Fruit fly (Drosophila melanogaster) Kc167 (cell line): ENCODE data around the gene FoxK.

Experiments used
- Myc ChIP-seq: fragments of >200 bp; optimal IDR thresholded peaks from 2 replicates; lab custom pipeline; 2017; ENCODE audit warnings: missing external identifiers
- Sin3A ChIP-seq: fragments of >200 bp; optimal IDR thresholded peaks from 2 replicates; lab custom pipeline; 2018; ENCODE audit warnings: missing external identifiers
- h ChIP-seq: fragments of >200 bp; optimal IDR thresholded peaks from 3 replicates; lab custom pipeline; 2018; ENCODE audit warnings: missing external identifiers
- psq ChIP-seq: fragments of >200 bp; optimal IDR thresholded peaks from 2 replicates; lab custom pipeline; 2017; ENCODE audit warnings: missing external identifiers

DNA sequence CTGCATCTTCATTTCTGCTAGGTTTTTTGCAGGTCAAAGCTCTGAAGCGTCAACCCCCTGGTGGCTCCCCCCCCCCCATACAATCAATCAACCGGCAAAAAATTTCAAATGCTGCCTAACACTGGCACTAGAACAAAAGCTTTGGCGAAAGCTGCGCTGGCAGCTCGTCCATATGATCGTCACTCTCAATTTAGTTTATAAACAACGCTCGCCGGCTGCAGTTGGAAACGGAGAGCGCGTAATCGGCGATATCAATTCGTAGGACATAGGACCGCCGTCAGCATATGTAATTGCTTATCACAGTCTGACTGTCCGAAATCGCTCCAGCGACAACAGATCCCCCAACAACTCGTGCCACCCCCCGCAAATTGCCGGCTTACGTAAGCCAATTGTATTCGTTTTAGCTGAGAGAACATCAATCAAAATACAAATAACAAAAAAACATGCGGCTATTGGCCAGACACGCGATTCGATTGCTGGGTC is 50.2 kb downstream of the FoxK start, which contains the start of gene Mocs1:
- TF ChIP-seq psq, result no peak
- TF ChIP-seq h (lab: Kevin White, UChicago), result no peak
- TF ChIP-seq Sin3A, result no peak
- no peak for TF ChIP-seq Myc (lab: Kevin White, UChicago)
